Fruit fly (Drosophila melanogaster): ENCODE measurements around the gene PGRP-LD.

The PGRP-LD gene

dm6 chr3L:5817177-5817576, 37.3 kb downstream of the PGRP-LD start:
- no peak for TF ChIP-seq CG4707 (GFP tag; optimal IDR thresholded peaks at IDR 0.05)
- no peak for TF ChIP-seq Xrp1 (GFP tag; IDR thresholded peaks at IDR 0.05)
- no peak for TF ChIP-seq CG12299 (tag; optimal IDR thresholded peaks at IDR 0.05)
- TF ChIP-seq bigmax (GFP tag; optimal IDR thresholded peaks at IDR 0.05) = no peak
- TF ChIP-seq CG2875 (GFP tag; optimal IDR thresholded peaks at IDR 0.05) = no peak
- no peak for TF ChIP-seq disco-r (GFP tag; optimal IDR thresholded peaks at IDR 0.05)
- TF ChIP-seq odd (GFP tag; optimal IDR thresholded peaks at IDR 0.05) = no peak
- no peak for TF ChIP-seq Fer2 (tag; optimal IDR thresholded peaks at IDR 0.05)
- peak; percentile 69 for TF ChIP-seq dmrt11E (tag; optimal IDR thresholded peaks at IDR 0.05)
- TF ChIP-seq CG3847 (GFP tag; IDR thresholded peaks at IDR 0.05) = no peak
- TF ChIP-seq kni (GFP tag; optimal IDR thresholded peaks at IDR 0.05) = no peak
- TF ChIP-seq grn (GFP tag; optimal IDR thresholded peaks at IDR 0.05) = no peak
- no peak for TF ChIP-seq CG13624 (GFP tag; optimal IDR thresholded peaks at IDR 0.05)
- TF ChIP-seq CG2199 (GFP tag; IDR thresholded peaks at IDR 0.05) = peak; percentile 34; the same call in 1 of the 3 replicates
- TF ChIP-seq CG17361 (GFP tag; IDR thresholded peaks at IDR 0.05) = no peak
- no peak for TF ChIP-seq CG9215 (GFP tag; IDR thresholded peaks at IDR 0.05)
- TF ChIP-seq CG13775 (GFP tag; optimal IDR thresholded peaks at IDR 0.05) = no peak
- TF ChIP-seq CG10979 (tag; optimal IDR thresholded peaks at IDR 0.05) = no peak
- peak; percentile 54 for TF ChIP-seq zf30C (GFP tag; optimal IDR thresholded peaks at IDR 0.05)
- TF ChIP-seq scrt (GFP tag; optimal IDR thresholded peaks at IDR 0.05) = no peak
- TF ChIP-seq CG10462 (GFP tag; optimal IDR thresholded peaks at IDR 0.05) = no peak

DNA sequence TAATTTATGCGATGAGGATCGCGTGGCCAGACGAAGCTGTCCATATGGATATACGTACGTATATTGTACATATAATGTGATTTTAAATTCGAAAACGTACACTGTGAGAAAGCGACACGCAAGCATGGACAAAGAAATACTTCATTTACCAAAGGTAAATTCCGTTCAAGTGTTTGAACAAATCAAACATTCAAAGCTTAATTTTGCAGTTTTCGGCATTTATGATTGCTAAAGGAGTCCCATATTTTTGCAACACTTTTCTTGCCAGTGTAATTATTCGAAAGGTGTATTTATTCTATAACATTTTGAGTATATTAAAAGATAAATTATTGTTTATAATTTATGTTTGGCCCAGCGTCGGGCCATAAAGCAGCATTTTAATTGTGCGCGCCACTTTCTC, 39.5 kb downstream of the PGRP-LD start:
- TF ChIP-seq chif (GFP tag; optimal IDR thresholded peaks at IDR 0.05) = peak in 1 of 2 experiments; percentile 25
- peak; percentile 86 for TF ChIP-seq Med (GFP tag)
- TF ChIP-seq CG7839 (tag; optimal IDR thresholded peaks at IDR 0.05) = peak; percentile 42
- TF ChIP-seq al (GFP tag; IDR thresholded peaks at IDR 0.05) = peak; percentile 47
- 0 out of 2 replicates have a peak, but pooled peaks have one; percentile 11 for TF ChIP-seq dimm (GFP tag; IDR thresholded peaks at IDR 0.05)
- TF ChIP-seq klu (GFP tag; IDR thresholded peaks at IDR 0.05) = no peak
- TF ChIP-seq Abd-B (GFP tag; optimal IDR thresholded peaks at IDR 0.05) = peak; percentile 18
- TF ChIP-seq salm (tag; optimal IDR thresholded peaks at IDR 0.05) = peak; percentile 6
- peak; percentile 43 for TF ChIP-seq CG13424 (tag; optimal IDR thresholded peaks at IDR 0.05)
- 0 out of 2 replicates have a peak, but pooled peaks have one; percentile 27 for TF ChIP-seq CG9215 (GFP tag; IDR thresholded peaks at IDR 0.05)
- TF ChIP-seq luna (GFP tag; optimal IDR thresholded peaks at IDR 0.05) = peak; percentile 6
- peak; percentile 16 for TF ChIP-seq Meics (GFP tag; optimal IDR thresholded peaks at IDR 0.05)
- peak; percentile 67 for TF ChIP-seq lmd (GFP tag; IDR thresholded peaks at IDR 0.05)
- TF ChIP-seq gem (tag; optimal IDR thresholded peaks at IDR 0.05) = peak; percentile 70
- TF ChIP-seq Dbx (GFP tag; IDR thresholded peaks at IDR 0.05) = 0 out of 3 replicates have a peak, but pooled peaks have one; percentile 25
- TF ChIP-seq fd64A (GFP tag; optimal IDR thresholded peaks at IDR 0.05) = no peak
- peak; percentile 44 for TF ChIP-seq CoRest (tag; optimal IDR thresholded peaks at IDR 0.05)
- TF ChIP-seq HLH54F (GFP tag; optimal IDR thresholded peaks at IDR 0.05) = peak; percentile 15
- TF ChIP-seq CG2120 (GFP tag; optimal IDR thresholded peaks at IDR 0.05) = peak; percentile 65
- peak; percentile 2 for TF ChIP-seq fd96Cb (tag; optimal IDR thresholded peaks at IDR 0.05)
- TF ChIP-seq CG12391 (tag; optimal IDR thresholded peaks at IDR 0.05) = peak; percentile 32
- peak; percentile 16 for TF ChIP-seq lbe (GFP tag; optimal IDR thresholded peaks at IDR 0.05)
- TF ChIP-seq CG1832 (GFP tag; optimal IDR thresholded peaks at IDR 0.05) = no peak
- TF ChIP-seq pum (GFP tag; optimal IDR thresholded peaks at IDR 0.05) = peak; percentile 36
- TF ChIP-seq Lpt (GFP tag; optimal IDR thresholded peaks at IDR 0.05) = no peak
- peak; percentile 30 for TF ChIP-seq Antp (GFP tag; optimal IDR thresholded peaks at IDR 0.05)
- TF ChIP-seq CG32532 (GFP tag; IDR thresholded peaks at IDR 0.05) = peak; percentile 62; the same call in 1 of the 2 replicates
- TF ChIP-seq stc (GFP tag; IDR thresholded peaks at IDR 0.05) = peak; percentile 33; the same call in 1 of the 2 replicates
- peak; percentile 65; the same call in 2 of the 3 replicates for TF ChIP-seq dysf (GFP tag; IDR thresholded peaks at IDR 0.05)
- peak; percentile 33 for TF ChIP-seq ind (GFP tag; optimal IDR thresholded peaks at IDR 0.05)
- TF ChIP-seq hbn (GFP tag; IDR thresholded peaks at IDR 0.05; ENCODE audit: partially characterized antibody) = no peak
